Fruit fly (Drosophila melanogaster): ENCODE results near the gene Con.

- TF ChIP-seq sens (GFP tag) = no peak
- TF ChIP-seq Awh (GFP tag; IDR thresholded peaks at IDR 0.05) = no peak
- TF ChIP-seq nerfin-1 (tag; optimal IDR thresholded peaks at IDR 0.05) = no peak
- TF ChIP-seq fd102C (GFP tag; optimal IDR thresholded peaks at IDR 0.05) = no peak
- no peak for TF ChIP-seq onecut (GFP tag; IDR thresholded peaks at IDR 0.05)
- no peak for TF ChIP-seq GATAe (GFP tag; conservative IDR thresholded peaks at IDR 0.05)
- no peak for TF ChIP-seq vvl (GFP tag; IDR thresholded peaks at IDR 0.05)
These were observed 66.8 kb downstream of the Con start, which contains the start of gene ATPsynCF6L for dm6 chr3L:5012033-5012432.

Data from whole organism, embryonic.